Fruit fly (Drosophila melanogaster) S2 (cell line): ENCODE results near the gene Patr-1.

ENCODE experiments used
- CG8478 ChIP-seq: fragments of >200 bp; optimal IDR thresholded peaks from 2 replicates; lab custom pipeline; 2018
- CTCF ChIP-seq, 2 experiments: fragments of >200 bp; optimal IDR thresholded peaks; 2 replicates each; lab custom pipeline; 2018

Patr-1 gene

DNA sequence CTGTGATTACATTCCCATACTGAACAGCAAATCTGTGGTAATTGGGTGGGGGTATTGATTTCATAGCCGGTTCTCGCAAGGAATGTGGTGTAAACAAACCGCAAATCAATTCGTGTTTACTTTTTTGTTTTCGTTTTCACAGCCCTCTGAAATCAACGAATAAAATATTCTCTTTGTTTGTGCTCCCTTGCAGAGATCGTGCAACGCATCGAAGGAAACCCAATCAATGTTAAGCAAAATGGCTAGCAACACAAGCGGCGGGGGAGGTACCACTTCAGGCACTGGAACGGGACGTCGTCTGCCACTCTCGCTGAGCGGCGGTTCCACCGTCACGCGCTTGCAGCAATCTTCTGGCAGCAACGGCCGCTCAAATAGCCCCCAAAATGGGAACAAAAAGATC is 39.1 kb downstream of the Patr-1 start:
- TF ChIP-seq CTCF (optimal IDR thresholded peaks at IDR 0.05; lab: Kevin White, UChicago) (no peak), CG8478 (no peak)

DNA sequence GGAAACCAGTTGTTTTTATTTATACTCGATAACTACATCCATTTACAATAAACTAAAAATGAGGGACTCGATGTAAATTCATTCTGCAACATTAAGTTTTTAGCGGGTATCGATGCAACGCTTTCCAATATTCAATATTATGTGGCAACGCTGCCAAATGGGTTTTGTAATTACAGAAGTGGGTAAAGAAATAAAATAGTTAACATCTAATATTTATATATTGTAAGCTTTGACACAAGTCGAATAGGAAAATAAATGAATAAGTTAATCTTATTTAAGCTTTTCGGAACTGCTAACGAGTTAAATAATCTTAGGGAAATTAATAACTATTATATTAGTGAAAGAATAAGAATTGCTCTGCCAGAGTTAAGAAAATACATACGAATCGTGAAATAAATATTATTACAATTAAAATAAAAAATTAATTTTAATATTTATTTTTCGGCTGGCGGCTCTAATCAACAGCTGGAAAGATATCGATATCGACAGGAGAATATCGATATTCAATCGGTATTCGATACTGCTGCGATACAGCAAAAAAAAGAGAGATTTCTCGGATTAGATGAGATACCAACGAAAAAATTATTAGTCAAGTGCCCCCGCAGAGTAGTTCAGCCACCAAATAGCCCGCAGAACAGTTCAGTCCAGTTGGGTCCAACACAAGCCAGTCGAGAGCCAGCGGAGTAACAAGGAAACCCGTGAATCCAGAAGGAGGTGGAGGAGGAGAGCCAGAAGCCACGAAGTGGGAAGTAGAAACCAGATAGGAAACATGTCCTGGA is 41.9 kb downstream of the Patr-1 start, which contains the start of gene GckIII:
Gene GckIII (plus strand): TSS at position 485 of the 779 bp plus-strand sequence.
- TF ChIP-seq CG8478 (no peak), CTCF (optimal IDR thresholded peaks at IDR 0.05; lab: Kevin White, UChicago) (no peak)

DNA sequence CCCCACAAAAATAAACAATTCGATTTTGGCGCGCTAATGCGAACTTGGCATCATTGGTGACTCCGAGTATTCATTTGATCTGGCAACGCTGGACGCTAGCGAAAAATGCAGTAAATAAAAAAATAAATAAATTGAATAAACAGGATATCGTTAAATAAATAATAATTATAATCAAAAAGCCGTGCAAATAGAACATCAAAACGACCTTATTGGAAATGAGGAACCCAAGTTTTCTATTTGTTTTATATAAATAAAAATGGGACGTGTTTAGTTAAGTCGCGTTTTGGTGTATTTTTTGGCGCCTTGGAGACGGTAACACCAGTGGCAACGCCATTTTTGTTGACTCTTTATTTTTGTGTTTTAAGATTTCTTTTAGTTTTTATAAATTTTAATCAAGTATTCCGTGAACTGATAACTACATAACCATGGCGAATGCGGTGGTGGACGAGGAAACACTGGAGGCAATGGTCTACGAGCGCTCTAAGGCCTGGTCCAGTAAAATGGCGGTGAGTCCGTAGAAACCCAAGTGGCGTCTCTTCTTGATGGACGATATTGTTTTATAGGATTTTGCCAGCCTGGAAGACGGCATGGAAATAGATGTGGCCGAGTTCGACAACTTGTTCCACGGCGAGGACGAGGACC is 44.7 kb downstream of the Patr-1 start, which contains the start of gene cal1:
Gene cal1 (plus strand): TSS at position 304 of the 642 bp plus-strand sequence.
- TF ChIP-seq CG8478 = no peak
- TF ChIP-seq CTCF (optimal IDR thresholded peaks at IDR 0.05; lab: Kevin White, UChicago) = no peak
